Worm (Caenorhabditis elegans) whole organism, L2 larva: Measurements from ENCODE around the gene sre-10.

Experiments
- R02D3.7 ChIP-seq: fragments of 150-350 bp; optimal IDR thresholded peaks from 2 replicates; lab custom pipeline; 2014; ENCODE audit warnings: missing biosample characterization, missing genetic modification characterization
- ceh-16 ChIP-seq: fragments of 150-350 bp; optimal IDR thresholded peaks from 2 replicates; lab custom pipeline; 2014; ENCODE audit warnings: missing biosample characterization, missing genetic modification characterization
- nhr-12 ChIP-seq: fragments of 150-350 bp; optimal IDR thresholded peaks from 2 replicates; lab custom pipeline; 2014; ENCODE audit warnings: missing biosample characterization, missing genetic modification characterization
- nhr-77 ChIP-seq: fragments of 150-350 bp; optimal IDR thresholded peaks from 2 replicates; lab custom pipeline; 2014; ENCODE audit warnings: missing biosample characterization, missing genetic modification characterization
- snpc-4 ChIP-seq: fragments of 150-350 bp; optimal IDR thresholded peaks from 2 replicates; lab custom pipeline; 2014; ENCODE audit warnings: missing biosample characterization, missing genetic modification characterization

DNA sequence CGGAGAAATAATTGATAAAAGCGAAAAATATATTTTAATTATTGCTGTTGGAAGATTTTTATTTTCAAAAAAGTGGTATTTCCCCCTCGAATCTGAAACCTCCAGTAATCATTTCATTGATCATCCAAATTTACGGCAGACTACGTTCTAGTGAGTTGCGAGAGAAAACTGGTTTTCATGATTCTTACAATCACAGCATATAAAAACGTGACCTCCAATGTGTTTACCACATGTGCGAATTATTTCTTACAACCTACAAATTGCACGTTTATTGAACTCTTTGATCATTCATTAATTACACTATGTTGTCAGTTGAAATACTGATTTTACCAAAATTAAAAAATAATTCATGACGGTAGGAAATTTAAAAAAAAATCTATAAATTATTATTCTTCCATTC lies 43.1 kb upstream of the sre-10 start:
- TF ChIP-seq ceh-16 (tag; lab: Kevin White, UChicago), result no peak
- TF ChIP-seq R02D3.7 (tag; lab: Kevin White, UChicago), result no peak
- TF ChIP-seq nhr-12 (tag; lab: Kevin White, UChicago), result no peak
- no peak for TF ChIP-seq nhr-77 (tag; lab: Kevin White, UChicago)
- TF ChIP-seq snpc-4 (tag; lab: Kevin White, UChicago), result no peak
